Worm (Caenorhabditis elegans): ENCODE results near the gene znf-593.

Gene znf-593

DNA sequence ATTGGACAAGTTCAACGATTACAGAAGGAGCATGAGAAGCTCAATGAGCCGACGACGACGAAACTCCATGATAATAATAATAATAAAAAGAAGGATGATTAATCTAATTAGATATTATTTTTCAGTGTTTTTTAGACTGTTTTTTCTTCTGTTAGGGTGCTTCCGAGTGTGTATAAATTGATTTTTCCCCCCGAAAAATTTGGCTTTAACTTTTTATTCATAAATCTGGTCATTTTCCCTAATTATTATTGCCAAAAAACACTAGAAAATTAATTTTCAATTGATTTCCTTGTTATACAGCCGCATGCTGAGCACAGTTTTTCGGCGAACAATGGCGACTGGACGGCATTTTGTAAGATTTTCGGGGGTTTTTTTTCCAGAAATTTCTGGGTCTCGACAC, 5.1 kb upstream of the znf-593 start, which contains the start of gene nft-1:
Gene nft-1, plus strand, starts transcription at position 301 of the 400 bp plus-strand sequence.
- TF ChIP-seq lin-13 (tag; optimal IDR thresholded peaks at IDR 0.05) (no peak), nhr-28 (tag; optimal IDR thresholded peaks at IDR 0.05) (no peak), elt-1 (tag; optimal IDR thresholded peaks at IDR 0.05; ENCODE audit: borderline replicate concordance, insufficient read depth) (no peak), pha-4 (tag; optimal IDR thresholded peaks at IDR 0.05) (no peak), nhr-12 (tag; optimal IDR thresholded peaks at IDR 0.05) (no peak), mep-1 (tag; optimal IDR thresholded peaks at IDR 0.05) (no peak), tbx-8 (GFP tag; optimal IDR thresholded peaks at IDR 0.05) (no peak), unc-39 (tag; optimal IDR thresholded peaks at IDR 0.05) (no peak), bed-3 (GFP tag; optimal IDR thresholded peaks at IDR 0.05) (no peak), nhr-76 (tag; optimal IDR thresholded peaks at IDR 0.05) (no peak), drap-1 (GFP tag; optimal IDR thresholded peaks at IDR 0.05) (no peak), ceh-39 (tag; optimal IDR thresholded peaks at IDR 0.05) (no peak), lin-32 (GFP tag; optimal IDR thresholded peaks at IDR 0.05) (no peak), unc-62 (GFP tag; optimal IDR thresholded peaks at IDR 0.05) (no peak), flh-1 (GFP tag; optimal IDR thresholded peaks at IDR 0.05) (no peak), lsy-2 (tag; optimal IDR thresholded peaks at IDR 0.05) (no peak), ceh-83 (GFP tag; optimal IDR thresholded peaks at IDR 0.05) (no peak), mls-2 (tag; optimal IDR thresholded peaks at IDR 0.05) (no peak)

DNA sequence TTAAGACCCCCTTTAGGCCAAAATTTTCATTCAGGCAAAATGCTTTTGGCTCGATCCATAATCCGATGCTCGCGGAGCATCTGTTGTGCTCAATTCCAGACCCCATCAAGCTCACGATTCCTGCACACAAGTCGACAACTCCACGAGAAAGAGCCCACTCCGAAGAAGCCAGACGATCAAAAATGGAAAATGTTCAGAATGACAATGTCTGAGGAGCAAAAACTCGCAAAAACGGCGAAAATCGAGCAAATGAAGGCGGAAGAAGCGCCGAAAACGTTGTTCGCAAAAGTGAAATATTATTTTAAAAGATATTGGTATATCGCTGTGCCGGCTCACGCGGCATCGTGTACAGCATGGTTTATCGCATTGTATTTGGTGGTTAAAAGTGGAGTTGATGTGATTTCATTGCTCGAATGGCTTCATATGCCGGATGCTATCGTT, 3.2 kb upstream of the znf-593 start, which contains the start of gene Y56A3A.22:
Gene Y56A3A.22, plus strand, starts transcription at position 35 of the 441 bp plus-strand sequence.
- no peak for TF ChIP-seq nhr-2 (tag; optimal IDR thresholded peaks at IDR 0.05)
- no peak for TF ChIP-seq mep-1 (tag; optimal IDR thresholded peaks at IDR 0.05)
- TF ChIP-seq unc-39 (tag; optimal IDR thresholded peaks at IDR 0.05), result no peak
- TF ChIP-seq blmp-1 (tag; optimal IDR thresholded peaks at IDR 0.05), result no peak
- TF ChIP-seq unc-120 (tag; optimal IDR thresholded peaks at IDR 0.05; ENCODE audit: poor library complexity, severe bottlenecking), result no peak
- TF ChIP-seq elt-3 (tag; optimal IDR thresholded peaks at IDR 0.05), result no peak
- no peak for TF ChIP-seq M03D4.4 (tag; optimal IDR thresholded peaks at IDR 0.05)
- no peak for TF ChIP-seq nhr-28 (tag; optimal IDR thresholded peaks at IDR 0.05)
- TF ChIP-seq lin-13 (tag; optimal IDR thresholded peaks at IDR 0.05), result no peak
- TF ChIP-seq sem-2 (GFP tag; optimal IDR thresholded peaks at IDR 0.05), result no peak
- no peak for TF ChIP-seq mls-2 (tag; optimal IDR thresholded peaks at IDR 0.05)
- TF ChIP-seq ceh-39 (tag; optimal IDR thresholded peaks at IDR 0.05), result no peak
- no peak for TF ChIP-seq tbx-8 (GFP tag; optimal IDR thresholded peaks at IDR 0.05)
- no peak for TF ChIP-seq sptf-1 (tag; optimal IDR thresholded peaks at IDR 0.05)
- no peak for TF ChIP-seq ceh-43 (GFP tag; optimal IDR thresholded peaks at IDR 0.05)

DNA sequence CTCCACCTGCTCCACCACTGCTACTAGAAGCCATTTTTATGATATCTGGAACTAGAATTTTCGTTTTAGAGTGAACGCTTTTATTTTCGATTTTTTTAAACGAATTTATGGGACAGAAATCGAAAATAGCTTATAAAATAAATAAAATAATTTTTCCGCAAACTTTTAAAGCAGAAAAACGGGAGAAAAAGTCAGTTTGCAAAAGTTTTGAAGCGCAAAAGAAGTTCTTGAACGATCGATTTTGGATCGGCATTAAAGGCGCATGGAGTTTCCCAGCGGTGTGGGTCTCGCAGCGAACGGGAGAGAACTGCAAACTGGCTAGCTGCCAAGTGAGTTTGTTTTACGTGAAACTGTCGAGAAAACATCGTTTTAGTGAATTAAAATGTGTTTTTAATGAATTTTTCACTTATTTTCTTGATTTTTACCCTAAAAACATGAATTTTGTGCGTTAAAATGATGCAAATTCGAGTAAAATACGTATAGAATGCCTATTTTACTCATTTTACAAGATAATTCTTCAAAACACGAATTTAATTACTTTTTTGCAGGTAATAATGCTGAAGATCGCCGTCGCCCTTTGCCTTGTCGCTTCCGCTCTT, 1.8 kb upstream of the znf-593 start, which contains the start of the genes ccf-1 and trap-4:
Gene ccf-1, minus strand, starts transcription at position 51 of the 599 bp plus-strand sequence.
Gene trap-4, plus strand, starts transcription at position 549 of the 599 bp plus-strand sequence.
- no peak for TF ChIP-seq sptf-1 (tag; optimal IDR thresholded peaks at IDR 0.05)
- TF ChIP-seq cnd-1 (tag; optimal IDR thresholded peaks at IDR 0.05), result no peak
- TF ChIP-seq ztf-11 (tag; optimal IDR thresholded peaks at IDR 0.05), result no peak
- no peak for TF ChIP-seq zip-8 (tag; optimal IDR thresholded peaks at IDR 0.05)
- TF ChIP-seq lin-13 (tag; optimal IDR thresholded peaks at IDR 0.05), result peak; percentile 33
- peak; percentile 37 for TF ChIP-seq ces-1 (GFP tag; optimal IDR thresholded peaks at IDR 0.05)
- TF ChIP-seq lin-32 (GFP tag; optimal IDR thresholded peaks at IDR 0.05), result no peak
- TF ChIP-seq sem-2 (GFP tag; optimal IDR thresholded peaks at IDR 0.05), result no peak
- no peak for TF ChIP-seq ham-2 (GFP tag; optimal IDR thresholded peaks at IDR 0.05)
- TF ChIP-seq unc-39 (tag; optimal IDR thresholded peaks at IDR 0.05), result no peak
- no peak for TF ChIP-seq drap-1 (GFP tag; optimal IDR thresholded peaks at IDR 0.05)
- no peak for TF ChIP-seq ceh-83 (GFP tag; optimal IDR thresholded peaks at IDR 0.05)
- TF ChIP-seq pha-4 (tag; optimal IDR thresholded peaks at IDR 0.05), result peak; percentile 29
- no peak for TF ChIP-seq nhr-2 (tag; optimal IDR thresholded peaks at IDR 0.05)
- TF ChIP-seq unc-62 (GFP tag; optimal IDR thresholded peaks at IDR 0.05), result no peak
- TF ChIP-seq mls-2 (tag; optimal IDR thresholded peaks at IDR 0.05), result no peak
- TF ChIP-seq blmp-1 (tag; optimal IDR thresholded peaks at IDR 0.05), result peak; percentile 30
- peak; percentile 36 for TF ChIP-seq mep-1 (tag; optimal IDR thresholded peaks at IDR 0.05)
- TF ChIP-seq nhr-237 (tag; optimal IDR thresholded peaks at IDR 0.05), result no peak
- TF ChIP-seq lsy-2 (tag; optimal IDR thresholded peaks at IDR 0.05), result peak; percentile 30
- TF ChIP-seq nhr-12 (tag; optimal IDR thresholded peaks at IDR 0.05), result no peak
- TF ChIP-seq hlh-1 (tag; optimal IDR thresholded peaks at IDR 0.05), result peak; percentile 13
- no peak for TF ChIP-seq mab-5 (tag; optimal IDR thresholded peaks at IDR 0.05)
- TF ChIP-seq snpc-4 (tag; optimal IDR thresholded peaks at IDR 0.05), result no peak
- no peak for TF ChIP-seq tbx-8 (GFP tag; optimal IDR thresholded peaks at IDR 0.05)
- peak; percentile 36 for TF ChIP-seq unc-120 (tag; optimal IDR thresholded peaks at IDR 0.05; ENCODE audit: poor library complexity, severe bottlenecking)
- TF ChIP-seq elt-3 (tag; optimal IDR thresholded peaks at IDR 0.05), result no peak
- TF ChIP-seq nhr-28 (tag; optimal IDR thresholded peaks at IDR 0.05), result no peak
- no peak for TF ChIP-seq elt-1 (tag; optimal IDR thresholded peaks at IDR 0.05; ENCODE audit: borderline replicate concordance, insufficient read depth)
- no peak for TF ChIP-seq M03D4.4 (tag; optimal IDR thresholded peaks at IDR 0.05)
- TF ChIP-seq bed-3 (GFP tag; optimal IDR thresholded peaks at IDR 0.05), result no peak
- TF ChIP-seq nhr-76 (tag; optimal IDR thresholded peaks at IDR 0.05), result no peak
- TF ChIP-seq ceh-43 (GFP tag; optimal IDR thresholded peaks at IDR 0.05), result no peak
- TF ChIP-seq ceh-39 (tag; optimal IDR thresholded peaks at IDR 0.05), result peak; percentile 27
- TF ChIP-seq flh-1 (GFP tag; optimal IDR thresholded peaks at IDR 0.05), result no peak

All from whole organism, mixed stage, embryonic.